Worm (Caenorhabditis elegans): ENCODE measurements around the gene fbxa-30.

The fbxa-30 gene

DNA sequence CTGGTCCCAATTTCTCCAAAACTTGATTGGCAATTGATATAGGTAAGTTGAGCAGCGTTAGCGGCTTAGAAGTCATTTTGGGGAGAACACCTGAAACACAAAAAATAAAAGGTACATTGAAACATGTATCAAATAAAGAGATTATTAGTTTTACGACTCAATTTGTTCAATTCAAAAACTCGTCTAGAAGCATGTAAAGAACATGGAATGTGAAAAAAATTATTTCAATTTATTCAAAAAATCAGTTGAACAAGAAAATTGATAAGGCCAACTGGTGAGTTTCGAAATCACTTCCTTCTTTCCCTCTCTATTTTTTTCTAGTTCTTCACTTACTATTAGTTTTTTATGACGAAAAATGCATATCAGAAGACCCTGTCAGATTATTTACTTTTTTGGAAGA is at the start of gene fbxa-30:
Gene fbxa-30, minus strand, starts transcription at position 101 of the 400 bp plus-strand sequence.
- TF ChIP-seq jun-1 (tag; optimal IDR thresholded peaks at IDR 0.05), result no peak
- TF ChIP-seq elt-2 (tag; optimal IDR thresholded peaks at IDR 0.05), result peak; percentile 6
- TF ChIP-seq nhr-12 (tag; optimal IDR thresholded peaks at IDR 0.05), result no peak
- no peak for TF ChIP-seq lsy-12 (tag; optimal IDR thresholded peaks at IDR 0.05)

DNA sequence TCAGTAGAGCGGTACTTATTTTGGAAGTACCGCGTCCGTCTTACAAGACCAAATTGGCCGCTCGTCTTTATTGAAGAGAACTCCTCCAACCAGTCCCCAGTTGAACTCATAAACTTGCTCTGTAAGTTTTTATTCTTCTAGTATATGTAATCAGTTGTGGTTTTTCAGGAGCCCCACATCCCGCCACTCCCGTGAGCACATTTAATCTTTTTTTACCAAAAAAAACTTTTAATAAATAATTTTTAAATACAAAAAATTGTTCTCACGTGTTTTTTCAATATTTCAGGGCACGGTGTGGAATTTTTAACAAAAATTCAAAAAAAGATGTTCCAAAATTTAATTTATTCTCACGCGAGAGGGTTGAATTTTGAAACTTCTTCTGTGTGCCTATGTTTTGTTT is 49.1 kb upstream of the fbxa-30 start, which contains the start of gene fbxa-14:
Gene fbxa-14, minus strand, starts transcription at position 101 of the 400 bp plus-strand sequence.
- TF ChIP-seq egl-5 (tag; optimal IDR thresholded peaks at IDR 0.05) (no peak), hmg-11 (tag; optimal IDR thresholded peaks at IDR 0.05) (no peak), eor-1 (tag; optimal IDR thresholded peaks at IDR 0.05) (no peak), R02D3.7 (tag; optimal IDR thresholded peaks at IDR 0.05) (no peak), ama-1 (optimal IDR thresholded peaks at IDR 0.05) (no peak), fos-1 (tag; optimal IDR thresholded peaks at IDR 0.05) (no peak), elt-3 (tag; optimal IDR thresholded peaks at IDR 0.05) (no peak), snpc-4 (tag; optimal IDR thresholded peaks at IDR 0.05) (no peak), nhr-25 (tag; optimal IDR thresholded peaks at IDR 0.05) (no peak), nhr-67 (tag; optimal IDR thresholded peaks at IDR 0.05) (no peak), nhr-11 (tag; optimal IDR thresholded peaks at IDR 0.05) (no peak)

DNA sequence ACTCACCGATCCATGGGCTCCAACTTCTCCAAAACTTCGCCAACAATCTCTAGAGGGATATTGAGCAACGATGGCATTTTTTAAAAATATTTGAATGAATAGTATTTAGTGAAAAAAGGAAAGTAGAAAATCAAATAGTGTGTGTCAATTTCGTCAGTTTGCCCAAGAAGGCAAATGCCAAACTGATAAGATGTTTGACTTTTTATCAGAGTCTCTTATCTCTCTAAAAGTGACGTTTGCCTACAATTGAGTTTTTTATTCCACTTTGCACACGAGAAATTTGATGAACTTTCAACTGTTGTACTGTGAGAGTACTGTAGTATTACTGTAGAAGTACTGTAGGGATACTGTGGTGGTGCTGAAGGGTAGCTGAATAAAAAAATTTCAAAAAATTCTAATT is 48.1 kb upstream of the fbxa-30 start:
- TF ChIP-seq lin-15B (tag; optimal IDR thresholded peaks at IDR 0.05) (no peak), zag-1 (tag; optimal IDR thresholded peaks at IDR 0.05) (no peak), eor-1 (tag; optimal IDR thresholded peaks at IDR 0.05) (no peak), nhr-43 (tag; optimal IDR thresholded peaks at IDR 0.05; ENCODE audit: poor library complexity, severe bottlenecking) (no peak), aly-2 (tag; optimal IDR thresholded peaks at IDR 0.05) (no peak), pqm-1 (tag; optimal IDR thresholded peaks at IDR 0.05) (peak; percentile 81), nhr-12 (tag; optimal IDR thresholded peaks at IDR 0.05) (no peak), nhr-28 (tag; optimal IDR thresholded peaks at IDR 0.05) (no peak), elt-2 (tag; optimal IDR thresholded peaks at IDR 0.05) (peak; percentile 94), daf-12 (tag; optimal IDR thresholded peaks at IDR 0.05) (no peak)

DNA sequence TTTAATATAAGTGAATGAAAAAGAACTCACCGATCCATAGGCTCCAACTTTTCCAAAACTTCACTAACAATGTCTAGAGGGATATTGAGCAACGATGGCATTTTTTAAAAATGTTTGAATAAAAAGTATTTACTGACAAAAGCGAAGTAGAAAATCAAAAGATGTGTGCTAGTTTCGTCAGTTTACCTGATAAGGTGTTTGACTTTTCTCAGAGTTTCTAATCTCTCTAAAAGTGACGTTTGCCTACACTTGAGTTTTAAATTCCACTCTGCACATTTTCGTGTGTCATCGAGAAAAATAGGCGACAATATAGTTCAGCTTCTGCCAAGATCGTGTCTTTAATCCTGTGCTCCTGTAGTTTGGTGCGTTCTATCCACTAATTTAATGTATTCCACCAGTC is 46.1 kb upstream of the fbxa-30 start, which contains the start of gene fbxa-15:
Gene fbxa-15, minus strand, starts transcription at position 101 of the 400 bp plus-strand sequence.
- TF ChIP-seq mdl-1 (tag; optimal IDR thresholded peaks at IDR 0.05) (no peak), elt-2 (tag; optimal IDR thresholded peaks at IDR 0.05) (peak; percentile 9), lin-15B (tag; optimal IDR thresholded peaks at IDR 0.05) (no peak), pqm-1 (tag; optimal IDR thresholded peaks at IDR 0.05) (peak; percentile 1), ceh-16 (tag; optimal IDR thresholded peaks at IDR 0.05) (no peak), eor-1 (tag; optimal IDR thresholded peaks at IDR 0.05) (no peak)

DNA sequence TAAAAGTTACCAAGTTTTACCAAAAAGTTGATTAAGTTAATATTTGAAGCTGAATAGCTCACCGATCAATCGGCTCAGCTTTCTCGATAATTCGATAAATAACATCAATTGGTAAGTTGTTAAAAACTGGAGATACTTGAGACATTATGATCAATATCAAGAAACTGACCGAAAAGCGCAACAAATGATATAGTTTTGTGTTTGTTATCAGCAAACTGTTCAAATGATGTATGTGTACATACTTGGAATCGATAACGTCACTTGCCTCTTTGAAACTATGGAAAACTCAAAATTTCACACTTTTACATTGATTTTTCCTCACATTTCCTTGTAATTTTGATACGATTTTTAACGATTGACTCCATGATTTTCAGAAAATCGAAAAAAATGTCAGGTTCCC is 39.6 kb upstream of the fbxa-30 start, which contains the start of the genes fbxa-80 and fbxa-19:
Gene fbxa-80, minus strand, starts transcription at position 173 of the 400 bp plus-strand sequence.
Gene fbxa-19, plus strand, starts transcription at position 364 of the 400 bp plus-strand sequence.
- no peak for TF ChIP-seq lsy-12 (tag; optimal IDR thresholded peaks at IDR 0.05)
- peak; percentile 23 for TF ChIP-seq pqm-1 (tag; optimal IDR thresholded peaks at IDR 0.05)
- peak; percentile 70 for TF ChIP-seq elt-2 (tag; optimal IDR thresholded peaks at IDR 0.05)

DNA sequence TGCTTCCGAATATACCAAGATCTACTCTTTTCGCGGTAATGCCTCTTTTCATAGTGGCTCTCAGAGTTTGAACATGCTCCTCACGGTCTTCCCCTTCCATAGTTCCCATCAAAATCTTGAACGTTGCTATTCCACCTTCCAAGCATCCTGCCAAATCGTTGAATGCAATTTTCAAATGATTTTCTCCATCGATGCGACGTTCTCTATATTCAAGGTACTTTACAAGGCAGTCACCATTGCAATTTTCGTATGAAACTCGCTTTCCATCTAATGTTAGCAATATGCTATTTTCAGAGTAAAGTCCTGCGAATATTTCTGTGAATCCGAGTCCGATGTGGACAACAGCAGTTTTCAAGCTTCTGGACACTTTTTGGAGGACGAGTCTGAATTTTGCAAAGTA is 38.9 kb upstream of the fbxa-30 start:
- TF ChIP-seq mdl-1 (tag; optimal IDR thresholded peaks at IDR 0.05), result no peak
- TF ChIP-seq fos-1 (tag; optimal IDR thresholded peaks at IDR 0.05), result no peak
- no peak for TF ChIP-seq nhr-77 (tag; optimal IDR thresholded peaks at IDR 0.05)
- no peak for TF ChIP-seq ama-1 (optimal IDR thresholded peaks at IDR 0.05)
- no peak for TF ChIP-seq zag-1 (tag; optimal IDR thresholded peaks at IDR 0.05)
- no peak for TF ChIP-seq nhr-43 (tag; optimal IDR thresholded peaks at IDR 0.05; ENCODE audit: poor library complexity, severe bottlenecking)
- no peak for TF ChIP-seq skn-1 (tag; optimal IDR thresholded peaks at IDR 0.05)
- TF ChIP-seq nhr-67 (tag; optimal IDR thresholded peaks at IDR 0.05), result no peak
- no peak for TF ChIP-seq nhr-12 (tag; optimal IDR thresholded peaks at IDR 0.05)
- TF ChIP-seq elt-3 (tag; optimal IDR thresholded peaks at IDR 0.05), result no peak
- no peak for TF ChIP-seq R02D3.7 (tag; optimal IDR thresholded peaks at IDR 0.05)
- TF ChIP-seq ceh-28 (tag; optimal IDR thresholded peaks at IDR 0.05), result no peak
- no peak for TF ChIP-seq fkh-10 (GFP tag; optimal IDR thresholded peaks at IDR 0.05)
- TF ChIP-seq snpc-4 (tag; optimal IDR thresholded peaks at IDR 0.05), result no peak
- no peak for TF ChIP-seq nhr-28 (tag; optimal IDR thresholded peaks at IDR 0.05)
- TF ChIP-seq daf-12 (tag; optimal IDR thresholded peaks at IDR 0.05), result no peak
- no peak for TF ChIP-seq aly-2 (tag; optimal IDR thresholded peaks at IDR 0.05)
- TF ChIP-seq nfya-1 (tag; optimal IDR thresholded peaks at IDR 0.05; ENCODE audit: insufficient read depth), result no peak

Data from whole organism, L3 larva.